Worm (Caenorhabditis elegans): ENCODE data around the gene gpa-17.
A peak's percentile ranks its signal among the peaks of the same experiment; 100 is the strongest.

Gene gpa-17

ce11 chrIII:2578993-2579392 lies 7.4 kb upstream of the gpa-17 start, which contains the start of gene Y71H2B.8:
Y71H2B.8 (plus strand) TSS chrIII:2579293.
- TF ChIP-seq ztf-11 (tag; optimal IDR thresholded peaks at IDR 0.05), result no peak
- no peak for TF ChIP-seq fos-1 (tag; optimal IDR thresholded peaks at IDR 0.05)
- TF ChIP-seq pqm-1 (tag; optimal IDR thresholded peaks at IDR 0.05), result no peak
- no peak for TF ChIP-seq fkh-10 (GFP tag; optimal IDR thresholded peaks at IDR 0.05)
- no peak for TF ChIP-seq daf-12 (tag; optimal IDR thresholded peaks at IDR 0.05)
- TF ChIP-seq mml-1 (tag; optimal IDR thresholded peaks at IDR 0.05), result no peak
- no peak for TF ChIP-seq nhr-237 (tag; optimal IDR thresholded peaks at IDR 0.05)
- no peak for TF ChIP-seq elt-2 (tag; optimal IDR thresholded peaks at IDR 0.05)
- TF ChIP-seq lsy-12 (tag; optimal IDR thresholded peaks at IDR 0.05), result no peak
- TF ChIP-seq hmg-11 (tag; optimal IDR thresholded peaks at IDR 0.05), result no peak
- no peak for TF ChIP-seq sea-2 (GFP tag; optimal IDR thresholded peaks at IDR 0.05)
- TF ChIP-seq nhr-43 (tag; optimal IDR thresholded peaks at IDR 0.05; ENCODE audit: poor library complexity, severe bottlenecking), result no peak
- no peak for TF ChIP-seq nhr-28 (tag; optimal IDR thresholded peaks at IDR 0.05)
- no peak for TF ChIP-seq tbx-2 (tag; optimal IDR thresholded peaks at IDR 0.05)
- TF ChIP-seq ztf-4 (tag; optimal IDR thresholded peaks at IDR 0.05), result no peak
- no peak for TF ChIP-seq ceh-82 (tag; optimal IDR thresholded peaks at IDR 0.05)
- TF ChIP-seq lin-15B (tag; optimal IDR thresholded peaks at IDR 0.05), result no peak
- TF ChIP-seq nfya-1 (tag; optimal IDR thresholded peaks at IDR 0.05; ENCODE audit: insufficient read depth), result no peak
- no peak for TF ChIP-seq mdl-1 (tag; optimal IDR thresholded peaks at IDR 0.05)

- peak; percentile 5 for TF ChIP-seq nhr-76 (tag; optimal IDR thresholded peaks at IDR 0.05)
- peak; percentile 21 for TF ChIP-seq ama-1 (optimal IDR thresholded peaks at IDR 0.05)
- TF ChIP-seq pqm-1 (tag; optimal IDR thresholded peaks at IDR 0.05), result peak; percentile 37
- no peak for TF ChIP-seq nhr-12 (tag; optimal IDR thresholded peaks at IDR 0.05)
- TF ChIP-seq nhr-237 (tag; optimal IDR thresholded peaks at IDR 0.05), result no peak
- TF ChIP-seq elt-1 (tag; optimal IDR thresholded peaks at IDR 0.05), result peak; percentile 42
- peak; percentile 93 for TF ChIP-seq tbx-2 (tag; optimal IDR thresholded peaks at IDR 0.05)
- TF ChIP-seq ceh-16 (tag; optimal IDR thresholded peaks at IDR 0.05), result no peak
- peak; percentile 62 for TF ChIP-seq nhr-77 (tag; optimal IDR thresholded peaks at IDR 0.05)
- peak; percentile 51 for TF ChIP-seq elt-2 (tag; optimal IDR thresholded peaks at IDR 0.05)
- peak; percentile 94 for TF ChIP-seq nfya-1 (tag; optimal IDR thresholded peaks at IDR 0.05; ENCODE audit: insufficient read depth)
- peak; percentile 90 for TF ChIP-seq sea-2 (GFP tag; optimal IDR thresholded peaks at IDR 0.05)
- no peak for TF ChIP-seq ztf-4 (tag; optimal IDR thresholded peaks at IDR 0.05)
- TF ChIP-seq pha-4 (tag; optimal IDR thresholded peaks at IDR 0.05), result peak; percentile 96
- TF ChIP-seq aly-2 (tag; optimal IDR thresholded peaks at IDR 0.05), result peak; percentile 9
- peak; percentile 83 for TF ChIP-seq lin-39 (tag; optimal IDR thresholded peaks at IDR 0.05)
- TF ChIP-seq egl-5 (tag; optimal IDR thresholded peaks at IDR 0.05), result peak; percentile 88
- peak; percentile 86 for TF ChIP-seq R02D3.7 (tag; optimal IDR thresholded peaks at IDR 0.05)
- no peak for TF ChIP-seq unc-39 (tag; optimal IDR thresholded peaks at IDR 0.05)
- TF ChIP-seq ceh-82 (tag; optimal IDR thresholded peaks at IDR 0.05), result peak; percentile 77
- peak; percentile 86 for TF ChIP-seq ceh-28 (tag; optimal IDR thresholded peaks at IDR 0.05)
- no peak for TF ChIP-seq unc-62 (GFP tag; optimal IDR thresholded peaks at IDR 0.05)
- peak; percentile 85 for TF ChIP-seq snpc-4 (tag; optimal IDR thresholded peaks at IDR 0.05)
- TF ChIP-seq hmg-11 (tag; optimal IDR thresholded peaks at IDR 0.05), result peak; percentile 96
- TF ChIP-seq jun-1 (tag; optimal IDR thresholded peaks at IDR 0.05), result peak; percentile 28
- TF ChIP-seq zag-1 (tag; optimal IDR thresholded peaks at IDR 0.05), result no peak
- TF ChIP-seq eor-1 (tag; optimal IDR thresholded peaks at IDR 0.05), result no peak
- TF ChIP-seq nhr-23 (tag; optimal IDR thresholded peaks at IDR 0.05), result peak; percentile 96
- no peak for TF ChIP-seq elt-3 (tag; optimal IDR thresholded peaks at IDR 0.05)
- TF ChIP-seq ceh-9 (tag; optimal IDR thresholded peaks at IDR 0.05), result no peak
- peak; percentile 12 for TF ChIP-seq skn-1 (tag; optimal IDR thresholded peaks at IDR 0.05)
- TF ChIP-seq nhr-25 (tag; optimal IDR thresholded peaks at IDR 0.05), result peak; percentile 61
- peak; percentile 91 for TF ChIP-seq lin-15B (tag; optimal IDR thresholded peaks at IDR 0.05)
- no peak for TF ChIP-seq ztf-11 (tag; optimal IDR thresholded peaks at IDR 0.05)
- no peak for TF ChIP-seq egl-27 (tag; optimal IDR thresholded peaks at IDR 0.05)
- peak; percentile 92 for TF ChIP-seq fkh-10 (GFP tag; optimal IDR thresholded peaks at IDR 0.05)
- TF ChIP-seq lsy-12 (tag; optimal IDR thresholded peaks at IDR 0.05), result no peak
- TF ChIP-seq daf-12 (tag; optimal IDR thresholded peaks at IDR 0.05), result no peak
- TF ChIP-seq nhr-28 (tag; optimal IDR thresholded peaks at IDR 0.05), result no peak
- TF ChIP-seq ZK546.5 (tag; optimal IDR thresholded peaks at IDR 0.05), result no peak
- no peak for TF ChIP-seq mml-1 (tag; optimal IDR thresholded peaks at IDR 0.05)
Observed at ce11 chrIII:2596984-2597454, 10.7 kb downstream of the gpa-17 start, which contains the start of gene apb-1. apb-1 (minus strand) TSS chrIII:2597034.

Measured in whole organism, L3 larva.